Fruit fly (Drosophila melanogaster): ENCODE data around the gene CG5989.
A peak's percentile ranks its signal among the peaks of the same experiment; 100 is the strongest.

Gene CG5989

DNA sequence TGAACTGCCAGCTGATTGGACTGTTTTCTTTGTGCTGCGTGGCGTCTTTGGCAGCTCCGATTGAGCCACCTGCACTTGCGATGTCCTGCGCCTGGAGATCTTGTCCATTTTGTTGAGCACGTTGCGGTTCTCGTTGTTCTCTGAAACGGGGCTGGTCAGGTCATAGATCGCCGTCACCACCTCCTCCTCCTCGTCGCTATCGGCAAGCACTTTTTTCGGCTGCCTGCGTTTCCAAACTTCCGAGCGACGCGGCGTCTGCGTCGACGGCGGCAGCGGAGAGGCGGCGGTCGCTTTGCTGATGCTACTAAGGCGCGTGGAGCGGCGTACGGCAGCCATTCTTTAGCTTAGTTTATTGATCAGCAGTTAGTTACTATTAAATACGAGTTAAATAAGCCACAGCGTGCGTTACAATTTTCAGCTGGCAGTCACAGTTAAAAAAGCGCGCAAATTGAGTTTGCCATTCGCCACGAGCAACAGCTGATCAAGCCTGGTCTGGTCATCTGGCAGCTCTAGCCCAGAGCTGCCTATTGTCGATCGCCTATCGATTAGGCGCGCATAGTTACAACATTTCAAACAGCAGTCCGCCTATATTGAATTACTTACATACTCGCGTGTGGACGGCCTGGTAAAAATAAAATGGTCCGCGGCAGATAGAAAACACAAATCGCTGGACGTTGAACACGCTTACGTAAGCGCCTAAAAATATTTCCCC is 29.8 kb upstream of the CG5989 start, which contains the start of gene Cdc6 (continued):
- peak; percentile 99 for TF ChIP-seq Dp (GFP tag; optimal IDR thresholded peaks at IDR 0.05)
- TF ChIP-seq ken (GFP tag; IDR thresholded peaks at IDR 0.05) = no peak
- no peak for TF ChIP-seq gcm2 (GFP tag; optimal IDR thresholded peaks at IDR 0.05)
- no peak for TF ChIP-seq Lim3 (GFP tag; IDR thresholded peaks at IDR 0.05)
- no peak for TF ChIP-seq Drgx (GFP tag; IDR thresholded peaks at IDR 0.05)
- TF ChIP-seq CG7271 (tag; optimal IDR thresholded peaks at IDR 0.05) = no peak
- TF ChIP-seq Stat92E (GFP tag; optimal IDR thresholded peaks at IDR 0.05) = peak in 1 of 3 experiments; percentile 46
- peak in 1 of 2 experiments; percentile 81 for TF ChIP-seq Pdp1 (GFP tag; optimal IDR thresholded peaks at IDR 0.05)
- peak; percentile 74 for TF ChIP-seq CG17186 (GFP tag; optimal IDR thresholded peaks at IDR 0.05)
- TF ChIP-seq Mad (GFP tag; optimal IDR thresholded peaks at IDR 0.05) = no peak
- TF ChIP-seq CG31224 (GFP tag; IDR thresholded peaks at IDR 0.05) = no peak
- TF ChIP-seq Hmx (GFP tag; optimal IDR thresholded peaks at IDR 0.05) = no peak
- no peak for TF ChIP-seq CG2129 (GFP tag; IDR thresholded peaks at IDR 0.05; ENCODE audit: partially characterized antibody)
- peak; percentile 12 for TF ChIP-seq CG17829 (tag; optimal IDR thresholded peaks at IDR 0.05)
- TF ChIP-seq CG13624 (GFP tag; optimal IDR thresholded peaks at IDR 0.05) = no peak
- no peak for TF ChIP-seq abd-A (tag; optimal IDR thresholded peaks at IDR 0.05)
- no peak for TF ChIP-seq CG12104 (GFP tag; optimal IDR thresholded peaks at IDR 0.05)
- TF ChIP-seq CG17568 (GFP tag; optimal IDR thresholded peaks at IDR 0.05) = no peak
- peak; percentile 12 for TF ChIP-seq CG15601 (tag; optimal IDR thresholded peaks at IDR 0.05)
- peak; percentile 46 for TF ChIP-seq BEAF-32 (GFP tag; optimal IDR thresholded peaks at IDR 0.05)
- no peak for TF ChIP-seq Dek (tag; optimal IDR thresholded peaks at IDR 0.05)
- TF ChIP-seq Hey (tag; optimal IDR thresholded peaks at IDR 0.05) = no peak
- peak; percentile 48 for TF ChIP-seq Lhr (GFP tag; optimal IDR thresholded peaks at IDR 0.05)
- TF ChIP-seq CG18599 (GFP tag; optimal IDR thresholded peaks at IDR 0.05) = no peak
- no peak for TF ChIP-seq eyg (GFP tag; optimal IDR thresholded peaks at IDR 0.05)
- no peak for TF ChIP-seq CG5953 (GFP tag; IDR thresholded peaks at IDR 0.05)
- peak; percentile 66; the same call in 1 of the 3 replicates for TF ChIP-seq CG6791 (GFP tag; IDR thresholded peaks at IDR 0.05; ENCODE audit: partially characterized antibody)
- TF ChIP-seq CG18619 (GFP tag; optimal IDR thresholded peaks at IDR 0.05) = no peak
- no peak for TF ChIP-seq CG8281 (tag; optimal IDR thresholded peaks at IDR 0.05)
- no peak for TF ChIP-seq Doc3 (GFP tag; IDR thresholded peaks at IDR 0.05; ENCODE audit: partially characterized antibody)
- TF ChIP-seq otp (GFP tag; IDR thresholded peaks at IDR 0.05) = no peak
- no peak for TF ChIP-seq Neu2 (GFP tag; optimal IDR thresholded peaks at IDR 0.05; ENCODE audit: borderline replicate concordance)
- TF ChIP-seq br (optimal IDR thresholded peaks at IDR 0.05) = no peak
- no peak for TF ChIP-seq scrt (GFP tag; optimal IDR thresholded peaks at IDR 0.05)
- TF ChIP-seq Bteb2 (GFP tag; optimal IDR thresholded peaks at IDR 0.05) = no peak
- TF ChIP-seq CG12299 (tag; optimal IDR thresholded peaks at IDR 0.05) = no peak
- peak; percentile 1 for TF ChIP-seq HmgZ (tag; optimal IDR thresholded peaks at IDR 0.05)
- TF ChIP-seq org-1 (GFP tag; optimal IDR thresholded peaks at IDR 0.05) = no peak
- no peak for TF ChIP-seq Xrp1 (GFP tag; IDR thresholded peaks at IDR 0.05)
- peak; percentile 78 for TF ChIP-seq Med (GFP tag)
- TF ChIP-seq CG13287 (GFP tag; IDR thresholded peaks at IDR 0.05; ENCODE audit: partially characterized antibody) = peak; percentile 53
- no peak for TF ChIP-seq HLH54F (GFP tag; optimal IDR thresholded peaks at IDR 0.05)
- TF ChIP-seq E2f2 (GFP tag; IDR thresholded peaks at IDR 0.05) = peak; percentile 99
- TF ChIP-seq vfl (GFP tag; optimal IDR thresholded peaks at IDR 0.05) = no peak
- no peak for TF ChIP-seq nau (GFP tag; optimal IDR thresholded peaks at IDR 0.05)
- TF ChIP-seq CG7786 (GFP tag; optimal IDR thresholded peaks at IDR 0.05) = no peak
- no peak for TF ChIP-seq pb (GFP tag; optimal IDR thresholded peaks at IDR 0.05)
- TF ChIP-seq CG10543 (GFP tag; optimal IDR thresholded peaks at IDR 0.05) = no peak
- TF ChIP-seq HLH3B (GFP tag; IDR thresholded peaks at IDR 0.05) = no peak
